Fruit fly (Drosophila melanogaster) Kc167 (cell line): ENCODE results near the gene CG7080.

ENCODE experiments used
- Myc ChIP-seq: fragments of >200 bp; optimal IDR thresholded peaks from 2 replicates; lab custom pipeline; 2017; ENCODE audit warnings: missing external identifiers
- Sin3A ChIP-seq: fragments of >200 bp; optimal IDR thresholded peaks from 2 replicates; lab custom pipeline; 2018; ENCODE audit warnings: missing external identifiers
- h ChIP-seq: fragments of >200 bp; optimal IDR thresholded peaks from 3 replicates; lab custom pipeline; 2018; ENCODE audit warnings: missing external identifiers
- insv ChIP-seq: fragments of >200 bp; optimal IDR thresholded peaks from 3 replicates; lab custom pipeline; 2018; ENCODE audit warnings: missing external identifiers
- psq ChIP-seq: fragments of >200 bp; optimal IDR thresholded peaks from 2 replicates; lab custom pipeline; 2017; ENCODE audit warnings: missing external identifiers
- ttk ChIP-seq: sonication (Bioruptor generic); optimal IDR thresholded peaks from 2 replicates; lab custom pipeline; 2017; ENCODE audit warnings: missing external identifiers

Gene CG7080

DNA sequence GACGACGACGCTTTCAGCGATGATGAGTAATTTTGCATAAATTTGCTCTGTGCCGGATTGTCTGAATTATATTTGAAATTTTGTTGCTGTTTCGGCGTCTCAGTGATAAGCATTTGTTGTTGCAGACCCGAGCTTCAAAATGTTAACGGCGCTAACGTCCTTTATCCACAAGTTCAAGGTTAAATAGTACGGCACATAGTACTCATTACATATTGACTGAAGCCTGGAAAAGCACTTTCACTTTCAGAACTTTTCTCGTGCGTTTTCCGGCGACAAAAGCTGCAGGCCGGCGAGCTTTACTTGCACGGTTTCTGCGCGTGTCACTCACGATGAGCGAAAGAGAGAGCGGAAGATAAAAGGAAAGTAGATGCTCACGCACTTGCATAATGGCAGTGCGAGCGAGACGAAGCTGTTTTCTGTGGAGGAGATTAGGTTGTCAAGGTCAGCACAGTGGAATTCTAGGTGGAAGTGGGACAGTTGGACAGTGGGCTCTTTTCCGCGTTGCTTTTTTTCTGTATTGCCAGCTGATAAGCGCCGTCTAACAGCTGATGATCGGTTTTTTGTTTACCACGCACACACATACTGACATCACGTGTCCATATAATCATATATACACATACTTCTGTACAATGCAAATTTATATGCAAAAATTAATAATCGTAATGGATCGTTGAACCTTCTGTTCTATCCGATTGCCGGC, 39.1 kb downstream of the CG7080 start:
- TF ChIP-seq psq (lab: Kevin White, UChicago) (no peak), Sin3A (lab: Kevin White, UChicago) (no peak), Myc (lab: Kevin White, UChicago) (no peak), ttk (lab: Kevin White, UChicago) (no peak), insv (no peak), h (lab: Kevin White, UChicago) (no peak)

DNA sequence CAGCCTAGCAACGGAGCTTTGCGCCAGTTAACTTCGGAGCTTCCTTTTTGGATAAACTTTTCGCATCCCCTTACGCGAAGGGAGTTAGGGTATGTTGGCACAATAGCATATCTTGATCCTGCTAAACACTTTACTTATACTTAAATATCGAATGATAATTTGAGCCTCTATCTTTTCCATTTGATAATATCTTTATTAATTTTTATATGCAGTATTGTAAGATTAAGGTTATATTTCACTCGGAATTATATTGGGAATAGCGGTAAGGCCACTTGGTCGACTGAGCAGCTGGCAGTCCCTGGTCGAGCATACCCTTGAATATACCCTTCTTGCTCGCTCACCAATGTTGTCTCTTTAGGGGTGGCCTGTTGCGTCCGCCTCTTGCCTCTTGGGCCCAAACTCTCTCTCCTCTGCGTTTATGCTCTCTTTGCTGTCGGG, 39.7 kb downstream of the CG7080 start:
- no peak for TF ChIP-seq psq (lab: Kevin White, UChicago)
- TF ChIP-seq h (lab: Kevin White, UChicago) = no peak
- no peak for TF ChIP-seq ttk (lab: Kevin White, UChicago)
- no peak for TF ChIP-seq Sin3A (lab: Kevin White, UChicago)

DNA sequence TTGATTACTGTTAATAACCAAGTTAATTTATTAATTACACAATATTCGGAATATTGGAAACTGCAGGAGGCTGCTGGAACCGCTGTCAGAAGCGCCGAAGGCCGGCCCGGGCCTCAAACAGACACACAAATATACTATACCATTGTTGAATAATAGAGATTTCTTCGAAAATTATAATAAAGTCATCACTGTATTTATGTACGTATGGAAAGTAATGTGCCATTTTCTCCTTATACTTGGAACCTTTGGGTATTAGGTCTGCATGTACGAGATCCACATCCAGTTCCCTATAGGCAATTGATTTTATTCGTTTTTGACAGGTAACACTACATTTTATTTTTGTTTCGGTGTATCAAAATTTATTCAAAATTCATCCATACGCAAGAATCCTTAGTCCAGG, 43.4 kb downstream of the CG7080 start, which contains the start of gene CG7069:
CG7069 (plus strand) TSS at position 301 of the 400 bp plus-strand sequence.
- TF ChIP-seq ttk (lab: Kevin White, UChicago) (no peak), Sin3A (lab: Kevin White, UChicago) (no peak), insv (no peak), h (lab: Kevin White, UChicago) (no peak), Myc (lab: Kevin White, UChicago) (no peak), psq (lab: Kevin White, UChicago) (no peak)

DNA sequence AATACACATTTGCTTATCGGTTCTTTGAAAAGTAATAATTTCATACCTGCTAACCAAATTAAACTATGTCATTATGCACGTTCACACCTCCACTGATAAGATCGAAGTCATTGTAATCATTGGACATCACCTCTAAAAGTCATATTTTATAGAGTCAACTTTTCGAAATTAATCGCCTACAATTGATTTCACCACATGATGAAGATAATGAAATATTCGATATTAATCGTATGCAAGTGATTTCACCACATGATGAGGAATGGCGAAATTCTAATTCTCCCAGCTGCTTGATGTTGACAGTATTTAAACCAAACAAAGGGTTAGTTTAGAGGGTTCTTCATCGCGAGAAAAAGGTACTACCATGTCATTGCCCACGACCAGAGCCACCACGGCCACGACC, 46.6 kb downstream of the CG7080 start, which contains the start of gene CG18596:
CG18596 (plus strand) TSS at position 250 of the 400 bp plus-strand sequence.
- TF ChIP-seq h (lab: Kevin White, UChicago) = no peak
- TF ChIP-seq ttk (lab: Kevin White, UChicago) = no peak
- no peak for TF ChIP-seq Sin3A (lab: Kevin White, UChicago)
- TF ChIP-seq psq (lab: Kevin White, UChicago) = no peak
- no peak for TF ChIP-seq insv
- no peak for TF ChIP-seq Myc (lab: Kevin White, UChicago)

DNA sequence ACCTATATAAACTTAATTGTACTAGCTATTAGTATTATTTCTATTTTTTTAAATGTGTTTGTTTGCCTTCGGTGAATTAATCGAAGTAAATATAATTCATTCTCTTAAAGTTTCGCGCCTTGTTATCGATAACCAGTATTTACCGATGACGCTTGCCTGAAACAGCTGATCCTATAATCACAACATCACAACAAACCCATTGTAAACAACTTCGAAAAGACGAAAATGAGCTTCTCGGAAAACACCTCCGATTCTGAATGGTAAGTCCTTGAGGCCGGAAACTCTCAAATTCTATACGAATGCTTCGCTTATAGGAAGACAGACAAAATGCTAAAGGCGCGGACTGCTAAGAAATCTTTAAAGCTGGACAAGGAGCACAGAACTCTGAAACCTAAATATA, 50.8 kb downstream of the CG7080 start, which contains the start of gene CG34149:
CG34149 (plus strand) TSS at position 187 of the 400 bp plus-strand sequence.
- TF ChIP-seq Myc (lab: Kevin White, UChicago) = no peak
